Worm (Caenorhabditis elegans): ENCODE data around the gene glb-28.

Gene glb-28

ce11 chrX:15317146-15317545 lies at the start of gene glb-28:
TSS of gene glb-28 (minus strand) at chrX:15317246.
- TF ChIP-seq pqm-1 (tag; optimal IDR thresholded peaks at IDR 0.05) (no peak), dmd-8 (GFP tag; IDR thresholded peaks at IDR 0.05) (no peak), aly-2 (tag; optimal IDR thresholded peaks at IDR 0.05) (no peak), Y5F2A.4 (GFP tag; optimal IDR thresholded peaks at IDR 0.05) (no peak), mxl-2 (GFP tag; conservative IDR thresholded peaks at IDR 0.05) (no peak), nhr-237 (tag; optimal IDR thresholded peaks at IDR 0.05) (no peak), spr-1 (tag; optimal IDR thresholded peaks at IDR 0.05) (no peak), Y75B8A.6 (GFP tag; IDR thresholded peaks at IDR 0.05) (no peak), hmg-1.1 (GFP tag; IDR thresholded peaks at IDR 0.05) (no peak), ceh-28 (tag; optimal IDR thresholded peaks at IDR 0.05) (no peak), lsy-2 (tag; optimal IDR thresholded peaks at IDR 0.05) (no peak), rbr-2 (tag; optimal IDR thresholded peaks at IDR 0.05) (no peak), ZK337.2 (GFP tag; IDR thresholded peaks at IDR 0.05) (no peak), T26A8.4 (GFP tag; IDR thresholded peaks at IDR 0.05) (no peak), nhr-48 (tag; optimal IDR thresholded peaks at IDR 0.05) (no peak), fos-1 (tag; optimal IDR thresholded peaks at IDR 0.05) (no peak), F49E8.2 (tag; optimal IDR thresholded peaks at IDR 0.05; ENCODE audit: borderline replicate concordance) (no peak), fkh-10 (GFP tag; optimal IDR thresholded peaks at IDR 0.05) (no peak), madf-5 (GFP tag; IDR thresholded peaks at IDR 0.05) (no peak)

- peak; percentile 61 for TF ChIP-seq pqm-1 (tag; optimal IDR thresholded peaks at IDR 0.05)
- peak; percentile 50 for TF ChIP-seq hlh-11 (tag; optimal IDR thresholded peaks at IDR 0.05)
- peak in 1 of 2 experiments; percentile 12 for TF ChIP-seq lsy-2 (tag; optimal IDR thresholded peaks at IDR 0.05)
- TF ChIP-seq hmg-1.1 (GFP tag; IDR thresholded peaks at IDR 0.05): no peak
- TF ChIP-seq aha-1 (tag): peak; percentile 85
- TF ChIP-seq ceh-20 (GFP tag; IDR thresholded peaks at IDR 0.05): peak; percentile 35; the same call in 1 of the 2 replicates
- TF ChIP-seq hlh-30 (tag; optimal IDR thresholded peaks at IDR 0.05; ENCODE audit: insufficient read depth): peak; percentile 66
- TF ChIP-seq dpl-1 (GFP tag; optimal IDR thresholded peaks at IDR 0.05): peak; percentile 9
- TF ChIP-seq nhr-25 (tag; optimal IDR thresholded peaks at IDR 0.05; ENCODE audit: borderline replicate concordance, insufficient read depth): no peak
- peak in 1 of 2 experiments; percentile 49 for TF ChIP-seq mdl-1 (tag; optimal IDR thresholded peaks at IDR 0.05)
- peak; percentile 69 for TF ChIP-seq nhr-77 (tag; optimal IDR thresholded peaks at IDR 0.05)
- no peak for TF ChIP-seq daf-16 (GFP tag; optimal IDR thresholded peaks at IDR 0.05)
- peak; percentile 96 for TF ChIP-seq daf-16 (tag; optimal IDR thresholded peaks at IDR 0.05)
- TF ChIP-seq egl-43 (GFP tag; IDR thresholded peaks at IDR 0.05): no peak
- TF ChIP-seq hif-1 (tag; optimal IDR thresholded peaks at IDR 0.05): peak in 1 of 2 experiments; percentile 68
- peak; percentile 72 for TF ChIP-seq dve-1 (tag; optimal IDR thresholded peaks at IDR 0.05; ENCODE audit: insufficient read depth)
- no peak for TF ChIP-seq jun-1 (tag; optimal IDR thresholded peaks at IDR 0.05)
- TF ChIP-seq dmd-6 (GFP tag; IDR thresholded peaks at IDR 0.05): peak; percentile 63
- peak; percentile 61 for TF ChIP-seq nhr-28 (tag; optimal IDR thresholded peaks at IDR 0.05)
- 0 out of 2 replicates have a peak, but pooled peaks have one; percentile 17 for TF ChIP-seq lin-1 (GFP tag; IDR thresholded peaks at IDR 0.05)
Measured at ce11 chrX:15365767-15366177, 48.7 kb upstream of the glb-28 start, which contains the start of gene C33A11.2. TSS of gene C33A11.2 (plus strand) at chrX:15365992.

- TF ChIP-seq ceh-20 (GFP tag; IDR thresholded peaks at IDR 0.05) (0 out of 2 replicates have a peak, but pooled peaks have one; percentile 56), F44E2.7 (GFP tag; IDR thresholded peaks at IDR 0.05) (no peak), Y5F2A.4 (GFP tag; optimal IDR thresholded peaks at IDR 0.05) (no peak), aha-1 (tag) (peak; percentile 97), tra-1 (GFP tag; IDR thresholded peaks at IDR 0.05) (peak; percentile 62), lin-38 (GFP tag; IDR thresholded peaks at IDR 0.05) (no peak), dve-1 (tag; optimal IDR thresholded peaks at IDR 0.05; ENCODE audit: insufficient read depth) (peak; percentile 49), lsy-2 (tag; optimal IDR thresholded peaks at IDR 0.05) (peak; percentile 53 to 81), nhr-25 (tag; optimal IDR thresholded peaks at IDR 0.05; ENCODE audit: borderline replicate concordance, insufficient read depth) (no peak), hif-1 (tag; optimal IDR thresholded peaks at IDR 0.05) (peak in 1 of 2 experiments; percentile 75), madf-5 (GFP tag; IDR thresholded peaks at IDR 0.05) (no peak), dmd-6 (GFP tag; IDR thresholded peaks at IDR 0.05) (peak; percentile 28; the same call in 1 of the 2 replicates), nhr-41 (GFP tag; IDR thresholded peaks at IDR 0.05) (no peak), nhr-102 (tag; optimal IDR thresholded peaks at IDR 0.05) (peak; percentile 3), set-16 (GFP tag; IDR thresholded peaks at IDR 0.05) (peak; percentile 32; the same call in 1 of the 2 replicates), mdt-29 (GFP tag; IDR thresholded peaks at IDR 0.05) (peak; percentile 64; the same call in 1 of the 2 replicates), unc-62 (GFP tag; optimal IDR thresholded peaks at IDR 0.05 in 1 of 2) (peak in 1 of 2 experiments; percentile 43), unc-62 (tag; optimal IDR thresholded peaks at IDR 0.05) (no peak), nhr-28 (tag; optimal IDR thresholded peaks at IDR 0.05) (peak; percentile 86), egl-27 (tag; optimal IDR thresholded peaks at IDR 0.05) (no peak), mes-2 (tag; optimal IDR thresholded peaks at IDR 0.05; ENCODE audit: poor library complexity, severe bottlenecking) (peak; percentile 47)
Measured at ce11 chrX:15365235-15365634, 48.2 kb upstream of the glb-28 start.
